Fruit fly (Drosophila melanogaster) whole organism, embryonic: ENCODE measurements around the gene CG43339.

ENCODE experiments used
- Bteb2 ChIP-seq: fragments of 200-800 bp; sonication (Bioruptor generic); optimal IDR thresholded peaks from 2 replicates; lab custom pipeline; 2016; ENCODE audit warnings: missing biosample characterization, missing genetic modification characterization
- CG10654 ChIP-seq: fragments of 200-800 bp; sonication (Bioruptor generic); optimal IDR thresholded peaks from 2 replicates; lab custom pipeline; 2016; ENCODE audit warnings: missing biosample characterization, missing genetic modification characterization
- CG11247 ChIP-seq: fragments of 200-800 bp; sonication (Bioruptor generic); IDR thresholded peaks from 2 replicates; pipeline ENCODE4 v1.3.6; 2022; ENCODE audit warnings: missing biosample characterization, missing genetic modification characterization
- CG11696 ChIP-seq: fragments of 200-800 bp; sonication (Bioruptor generic); IDR thresholded peaks from 2 replicates; pipeline ENCODE4 v1.3.6; 2022; ENCODE audit warnings: missing biosample characterization, missing genetic modification characterization
- CG1233 ChIP-seq: fragments of 200-800 bp; sonication (Bioruptor generic); optimal IDR thresholded peaks from 4 replicates; lab custom pipeline; 2018; ENCODE audit warnings: missing biosample characterization, mild to moderate bottlenecking, missing genetic modification characterization
- CG13424 ChIP-seq: fragments of 200-800 bp; sonication (Bioruptor generic); optimal IDR thresholded peaks from 2 replicates; lab custom pipeline; 2019; ENCODE audit warnings: missing biosample characterization, mild to moderate bottlenecking, missing genetic modification characterization, moderate library complexity
- CG14050 ChIP-seq: fragments of 200-800 bp; sonication (Bioruptor generic); IDR thresholded peaks from 3 replicates; pipeline ENCODE4 v1.3.6; 2022; ENCODE audit warnings: missing biosample characterization, missing genetic modification characterization
- CG14441 ChIP-seq: fragments of 200-800 bp; sonication (Bioruptor generic); IDR thresholded peaks from 2 replicates; pipeline ENCODE4 v1.3.6; 2022; ENCODE audit warnings: missing biosample characterization, missing genetic modification characterization
- CG15479 ChIP-seq: fragments of 200-800 bp; sonication (Bioruptor generic); optimal IDR thresholded peaks from 3 replicates; lab custom pipeline; 2019; ENCODE audit warnings: missing biosample characterization, mild to moderate bottlenecking, missing genetic modification characterization, moderate library complexity
- CG15514 ChIP-seq: fragments of 200-800 bp; sonication (Bioruptor generic); optimal IDR thresholded peaks from 3 replicates; lab custom pipeline; 2017; ENCODE audit warnings: missing biosample characterization, missing genetic modification characterization, mild to moderate bottlenecking, moderate library complexity, missing genetic modification reagents
- CG17359 ChIP-seq: fragments of 200-800 bp; sonication (Bioruptor generic); optimal IDR thresholded peaks from 3 replicates; lab custom pipeline; 2018; ENCODE audit warnings: missing biosample characterization, mild to moderate bottlenecking, missing genetic modification characterization, moderate library complexity
- CG18764 ChIP-seq: fragments of 200-800 bp; sonication (Bioruptor generic); optimal IDR thresholded peaks from 3 replicates; lab custom pipeline; 2016; ENCODE audit warnings: missing biosample characterization, missing genetic modification characterization
- CG2120 ChIP-seq: fragments of 200-800 bp; sonication (Bioruptor generic); optimal IDR thresholded peaks from 3 replicates; lab custom pipeline; 2016; ENCODE audit warnings: missing biosample characterization, missing genetic modification characterization
- CG33213 ChIP-seq: fragments of 200-800 bp; sonication (Bioruptor generic); optimal IDR thresholded peaks from 3 replicates; lab custom pipeline; 2016; ENCODE audit warnings: missing biosample characterization, missing genetic modification characterization
- CG4404 ChIP-seq: fragments of 200-800 bp; sonication (Bioruptor generic); IDR thresholded peaks from 2 replicates; pipeline ENCODE4 v1.3.6; 2022; ENCODE audit warnings: missing biosample characterization, missing genetic modification characterization
- CG5245 ChIP-seq: fragments of 200-800 bp; sonication (Bioruptor generic); optimal IDR thresholded peaks from 3 replicates; lab custom pipeline; 2016; ENCODE audit warnings: missing biosample characterization, missing genetic modification characterization
- CG6765 ChIP-seq: fragments of 200-800 bp; sonication (Bioruptor generic); optimal IDR thresholded peaks from 3 replicates; lab custom pipeline; 2017; ENCODE audit warnings: missing biosample characterization, mild to moderate bottlenecking, missing genetic modification characterization
- CG6791 ChIP-seq: fragments of 200-800 bp; sonication (Bioruptor generic); IDR thresholded peaks from 3 replicates; pipeline ENCODE4 v1.3.6; 2022; ENCODE audit warnings: missing biosample characterization, missing genetic modification characterization; ENCODE audit not compliant: partially characterized antibody
- CG6854 ChIP-seq: fragments of 200-800 bp; sonication (Bioruptor generic); optimal IDR thresholded peaks from 3 replicates; lab custom pipeline; 2017; ENCODE audit warnings: missing biosample characterization, mild to moderate bottlenecking, missing genetic modification characterization
- CG8089 ChIP-seq: fragments of 200-800 bp; sonication (Bioruptor generic); optimal IDR thresholded peaks from 3 replicates; lab custom pipeline; 2016; ENCODE audit warnings: missing biosample characterization, missing genetic modification characterization
- CG9932 ChIP-seq: fragments of 200-800 bp; sonication (Bioruptor generic); IDR thresholded peaks from 2 replicates; pipeline ENCODE4 v1.3.6; 2022; ENCODE audit warnings: missing biosample characterization, missing genetic modification characterization
- D ChIP-seq, 2 experiments: fragments of 200-800 bp in 1 of 2; fragments of >200 bp in 1 of 2; sonication (Bioruptor generic) in 1 of 2; optimal IDR thresholded peaks; 2 replicates in 1 of 2; 3 replicates in 1 of 2; lab custom pipeline; 2017; ENCODE audit warnings: mild to moderate bottlenecking in 1 of 2, missing biosample characterization in 1 of 2, missing genetic modification characterization in 1 of 2, missing genetic modification reagents in 1 of 2
- Dbx ChIP-seq: fragments of 200-800 bp; sonication (Bioruptor generic); IDR thresholded peaks from 3 replicates; pipeline ENCODE4 v1.3.6; 2022; ENCODE audit warnings: missing biosample characterization, missing genetic modification characterization
- Dref ChIP-seq: fragments of 200-800 bp; sonication (Bioruptor generic); IDR thresholded peaks from 2 replicates; pipeline ENCODE4 v1.3.6; 2022; ENCODE audit warnings: missing biosample characterization, missing genetic modification characterization
- Elba2 ChIP-seq: fragments of 200-800 bp; sonication (Bioruptor generic); optimal IDR thresholded peaks from 3 replicates; lab custom pipeline; 2016; ENCODE audit warnings: missing biosample characterization, missing genetic modification characterization
- HLH4C ChIP-seq: fragments of 200-800 bp; sonication (Bioruptor generic); IDR thresholded peaks from 3 replicates; pipeline ENCODE4 v1.3.6; 2022; ENCODE audit warnings: missing biosample characterization, missing genetic modification characterization; ENCODE audit not compliant: partially characterized antibody
- Kr ChIP-seq: fragments of 200-800 bp; sonication (Bioruptor generic); optimal IDR thresholded peaks from 2 replicates; lab custom pipeline; 2017; ENCODE audit warnings: missing biosample characterization, mild to moderate bottlenecking, missing genetic modification characterization
- NC2β ChIP-seq: fragments of 200-800 bp; sonication (Bioruptor generic); optimal IDR thresholded peaks from 2 replicates; lab custom pipeline; 2016; ENCODE audit warnings: missing biosample characterization, missing genetic modification characterization
- Stat92E ChIP-seq, 3 experiments: fragments of >200 bp in 2 of 3; fragments of 200-800 bp in 1 of 3; sonication (Bioruptor generic) in 1 of 3; optimal IDR thresholded peaks; 2 replicates each; lab custom pipeline; 2017 to 2019; ENCODE audit warnings: missing biosample characterization in 3 of 3, missing genetic modification characterization in 3 of 3, mild to moderate bottlenecking in 1 of 3, moderate library complexity in 1 of 3
- Tbp ChIP-seq: fragments of >200 bp; optimal IDR thresholded peaks from 2 replicates; lab custom pipeline; 2018; ENCODE audit warnings: missing biosample characterization, missing genetic modification characterization
- Trl ChIP-seq, 3 experiments: fragments of >200 bp in 2 of 3; fragments of 200-800 bp in 1 of 3; sonication (Bioruptor generic) in 1 of 3; optimal IDR thresholded peaks; 2 replicates in 1 of 3; 3 replicates in 2 of 3; lab custom pipeline; 2016 to 2017; ENCODE audit warnings: missing biosample characterization in 1 of 3, missing genetic modification characterization in 1 of 3
- ac ChIP-seq: fragments of 200-800 bp; sonication (Bioruptor generic); optimal IDR thresholded peaks from 3 replicates; lab custom pipeline; 2017; ENCODE audit warnings: missing biosample characterization, mild to moderate bottlenecking, missing genetic modification characterization
- ash1 ChIP-seq: fragments of 200-800 bp; sonication (Bioruptor generic); optimal IDR thresholded peaks from 2 replicates; lab custom pipeline; 2018; ENCODE audit warnings: missing biosample characterization, mild to moderate bottlenecking, missing genetic modification characterization
- caup ChIP-seq: fragments of 200-800 bp; sonication (Bioruptor generic); optimal IDR thresholded peaks from 3 replicates; lab custom pipeline; 2017; ENCODE audit warnings: missing biosample characterization, mild to moderate bottlenecking, missing genetic modification characterization, moderate library complexity; ENCODE audit not compliant: severe bottlenecking
- chn ChIP-seq: fragments of 200-800 bp; sonication (Bioruptor generic); optimal IDR thresholded peaks from 2 replicates; lab custom pipeline; 2016; ENCODE audit warnings: missing biosample characterization, missing genetic modification characterization
- corto ChIP-seq: fragments of 200-800 bp; sonication (Bioruptor generic); optimal IDR thresholded peaks from 2 replicates; lab custom pipeline; 2016; ENCODE audit warnings: missing biosample characterization, mild to moderate bottlenecking, missing genetic modification characterization, moderate library complexity
- exex ChIP-seq: fragments of 200-800 bp; sonication (Bioruptor generic); optimal IDR thresholded peaks from 4 replicates; lab custom pipeline; 2018; ENCODE audit warnings: missing biosample characterization, mild to moderate bottlenecking, missing genetic modification characterization, moderate library complexity
- fu2 ChIP-seq: fragments of 200-800 bp; sonication (Bioruptor generic); optimal IDR thresholded peaks from 2 replicates; lab custom pipeline; 2016; ENCODE audit warnings: missing biosample characterization, missing genetic modification characterization
- gcm ChIP-seq: fragments of 200-800 bp; sonication (Bioruptor generic); optimal IDR thresholded peaks from 2 replicates; lab custom pipeline; 2019; ENCODE audit warnings: missing biosample characterization, mild to moderate bottlenecking, missing genetic modification characterization, moderate library complexity
- gsb ChIP-seq: fragments of 200-800 bp; sonication (Bioruptor generic); IDR thresholded peaks from 2 replicates; pipeline ENCODE4 v1.3.6; 2022; ENCODE audit warnings: missing biosample characterization, missing genetic modification characterization
- nom ChIP-seq: fragments of 200-800 bp; sonication (Bioruptor generic); optimal IDR thresholded peaks from 2 replicates; lab custom pipeline; 2017; ENCODE audit warnings: missing biosample characterization, missing genetic modification characterization, mild to moderate bottlenecking, moderate library complexity, missing genetic modification reagents
- odd ChIP-seq: fragments of 200-800 bp; sonication (Bioruptor generic); optimal IDR thresholded peaks from 2 replicates; lab custom pipeline; 2017; ENCODE audit warnings: missing biosample characterization, mild to moderate bottlenecking, missing genetic modification characterization
- pfk ChIP-seq: fragments of 200-800 bp; sonication (Bioruptor generic); optimal IDR thresholded peaks from 2 replicates; lab custom pipeline; 2018; ENCODE audit warnings: missing biosample characterization, mild to moderate bottlenecking, missing genetic modification characterization, moderate library complexity
- slou ChIP-seq: fragments of 200-800 bp; sonication (Bioruptor generic); optimal IDR thresholded peaks from 3 replicates; lab custom pipeline; 2016; ENCODE audit warnings: missing biosample characterization, missing genetic modification characterization
- slp2 ChIP-seq: fragments of 200-800 bp; sonication (Bioruptor generic); optimal IDR thresholded peaks from 2 replicates; lab custom pipeline; 2016; ENCODE audit warnings: missing biosample characterization, missing genetic modification characterization
- stc ChIP-seq: fragments of 200-800 bp; sonication (Bioruptor generic); IDR thresholded peaks from 2 replicates; pipeline ENCODE4 v1.3.6; 2022; ENCODE audit warnings: missing biosample characterization, missing genetic modification characterization
- tap ChIP-seq: fragments of 200-800 bp; optimal IDR thresholded peaks from 3 replicates; lab custom pipeline; 2019; ENCODE audit warnings: missing biosample characterization, mild to moderate bottlenecking, missing genetic modification characterization, moderate library complexity
- ttk ChIP-seq: fragments of 200-800 bp; sonication (Bioruptor generic); IDR thresholded peaks from 2 replicates; pipeline ENCODE4 v2.1.2; 2022; ENCODE audit warnings: missing biosample characterization, missing genetic modification characterization
- tup ChIP-seq: fragments of 200-800 bp; sonication (Bioruptor generic); optimal IDR thresholded peaks from 2 replicates; lab custom pipeline; 2016; ENCODE audit warnings: missing biosample characterization, mild to moderate bottlenecking, missing genetic modification characterization, moderate library complexity

Gene CG43339

dm6 chr2L:18705617-18706046 is 32.5 kb upstream of the CG43339 start, which contains the start of gene Jwa (continued):
- TF ChIP-seq CG17359 (tag; lab: Kevin White, UChicago) (peak; percentile 78), tap (peak; percentile 39), nom (GFP tag; lab: Kevin White, UChicago) (peak; percentile 38), chn (GFP tag; lab: Kevin White, UChicago) (peak; percentile 95), CG13424 (tag; lab: Kevin White, UChicago) (peak; percentile 97), CG18764 (GFP tag; lab: Kevin White, UChicago) (peak; percentile 78), CG6791 (peak; percentile 97), D (optimal IDR thresholded peaks at IDR 0.05; lab: Kevin White, UChicago) (no peak), D (GFP tag; optimal IDR thresholded peaks at IDR 0.05; lab: Kevin White, UChicago) (peak; percentile 80), CG1233 (GFP tag; lab: Kevin White, UChicago) (peak; percentile 62), pfk (GFP tag; lab: Kevin White, UChicago) (no peak), exex (tag; lab: Kevin White, UChicago) (no peak), CG14050 (peak; percentile 90), CG2120 (GFP tag; lab: Kevin White, UChicago) (peak; percentile 99), gsb (GFP tag; lab: Robert Waterston, UW) (peak; percentile 74), CG6854 (peak; percentile 65), CG9932 (GFP tag; lab: Robert Waterston, UW) (peak; percentile 98), caup (GFP tag; lab: Kevin White, UChicago) (peak; percentile 91), stc (peak; percentile 78), CG6765 (peak; percentile 15), CG8089 (GFP tag; lab: Kevin White, UChicago) (peak; percentile 85), Elba2 (GFP tag; lab: Kevin White, UChicago) (peak; percentile 75), CG4404 (GFP tag; lab: Robert Waterston, UW) (peak; percentile 94), corto (peak; percentile 22), slp2 (GFP tag; lab: Kevin White, UChicago) (peak; percentile 92), gcm (GFP tag; lab: Kevin White, UChicago) (peak; percentile 91), tup (peak; percentile 67), Stat92E (GFP tag; optimal IDR thresholded peaks at IDR 0.05; lab: Kevin White, UChicago) (peak in 1 of 3 experiments; percentile 60), Bteb2 (GFP tag; lab: Kevin White, UChicago) (peak; percentile 94), fu2 (GFP tag; lab: Kevin White, UChicago) (peak; percentile 93), Trl (optimal IDR thresholded peaks at IDR 0.05; lab: Kevin White, UChicago) (no peak), Trl (GFP tag; optimal IDR thresholded peaks at IDR 0.05; lab: Kevin White, UChicago) (peak; percentile 89), CG15514 (GFP tag; lab: Kevin White, UChicago) (peak; percentile 78), Tbp (GFP tag; lab: Kevin White, UChicago) (no peak), HLH4C (GFP tag; lab: Robert Waterston, UW) (peak; percentile 98), Dref (peak; percentile 68), ac (GFP tag; lab: Kevin White, UChicago) (peak; percentile 71), CG14441 (GFP tag; lab: Robert Waterston, UW) (peak; percentile 88), CG10654 (GFP tag; lab: Kevin White, UChicago) (peak; percentile 91), Dbx (GFP tag; lab: Robert Waterston, UW) (peak; percentile 95), slou (GFP tag; lab: Kevin White, UChicago) (peak; percentile 93), NC2β (GFP tag; lab: Kevin White, UChicago) (peak; percentile 96), CG15479 (GFP tag; lab: Kevin White, UChicago) (no peak), Kr (GFP tag; lab: Kevin White, UChicago) (no peak), odd (GFP tag; lab: Kevin White, UChicago) (peak; percentile 57), CG5245 (GFP tag; lab: Kevin White, UChicago) (peak; percentile 62), CG11247 (GFP tag; lab: Robert Waterston, UW) (peak; percentile 87), CG33213 (GFP tag; lab: Kevin White, UChicago) (peak; percentile 87), ash1 (GFP tag; lab: Kevin White, UChicago) (no peak), ttk (peak; percentile 86), CG11696 (GFP tag; lab: Robert Waterston, UW) (no peak)
